Worm (Caenorhabditis elegans) whole organism, mixed stage, embryonic: ENCODE data around the gene chd-3.

Experiments used
- M03D4.4 ChIP-seq: sonication (generic microtip); optimal IDR thresholded peaks from 2 replicates; lab custom pipeline; 2017; ENCODE audit warnings: mild to moderate bottlenecking, missing genetic modification characterization, missing compliant biosample characterization
- bed-3 ChIP-seq: fragments of 200-800 bp; sonication (Bioruptor generic); optimal IDR thresholded peaks from 3 replicates; lab custom pipeline; 2018; ENCODE audit warnings: mild to moderate bottlenecking, missing genetic modification characterization, moderate library complexity, missing compliant biosample characterization
- blmp-1 ChIP-seq: fragments of 150-350 bp; optimal IDR thresholded peaks from 2 replicates; lab custom pipeline; 2014; ENCODE audit warnings: missing biosample characterization, missing genetic modification characterization
- ceh-39 ChIP-seq: fragments of 150-350 bp; optimal IDR thresholded peaks from 2 replicates; lab custom pipeline; 2014; ENCODE audit warnings: missing biosample characterization, missing genetic modification characterization
- ceh-43 ChIP-seq: fragments of 200-800 bp; sonication (Bioruptor generic); optimal IDR thresholded peaks from 2 replicates; lab custom pipeline; 2018; ENCODE audit warnings: mild to moderate bottlenecking, missing genetic modification characterization, moderate library complexity, missing compliant biosample characterization
- ceh-83 ChIP-seq: fragments of 200-800 bp; sonication (Bioruptor generic); optimal IDR thresholded peaks from 2 replicates; lab custom pipeline; 2018; ENCODE audit warnings: mild to moderate bottlenecking, missing genetic modification characterization, missing compliant biosample characterization
- ces-1 ChIP-seq: fragments of 150-350 bp; optimal IDR thresholded peaks from 2 replicates; lab custom pipeline; 2014; ENCODE audit warnings: missing biosample characterization, missing genetic modification reagents, missing genetic modification characterization
- cnd-1 ChIP-seq: fragments of 200-800 bp; sonication (Bioruptor generic); optimal IDR thresholded peaks from 2 replicates; lab custom pipeline; 2018; ENCODE audit warnings: mild to moderate bottlenecking, missing genetic modification characterization, missing compliant biosample characterization
- drap-1 ChIP-seq: fragments of 200-800 bp; sonication (Bioruptor generic); optimal IDR thresholded peaks from 3 replicates; lab custom pipeline; 2018; ENCODE audit warnings: mild to moderate bottlenecking, missing genetic modification characterization, missing compliant biosample characterization
- elt-1 ChIP-seq: sonication (generic microtip); optimal IDR thresholded peaks from 2 replicates; lab custom pipeline; 2017; ENCODE audit warnings: missing genetic modification characterization, mild to moderate bottlenecking, missing compliant biosample characterization, antibody characterized with exemption, moderate library complexity, borderline replicate concordance; ENCODE audit not compliant: insufficient read depth
- flh-1 ChIP-seq: fragments of 200-800 bp; sonication (Bioruptor generic); optimal IDR thresholded peaks from 2 replicates; lab custom pipeline; 2018; ENCODE audit warnings: mild to moderate bottlenecking, missing genetic modification characterization, moderate library complexity, missing compliant biosample characterization
- ham-2 ChIP-seq: fragments of 200-800 bp; sonication (Bioruptor generic); optimal IDR thresholded peaks from 2 replicates; lab custom pipeline; 2018; ENCODE audit warnings: mild to moderate bottlenecking, missing genetic modification characterization, missing compliant biosample characterization
- hlh-1 ChIP-seq: fragments of 150-350 bp; optimal IDR thresholded peaks from 2 replicates; lab custom pipeline; 2014; ENCODE audit warnings: missing biosample characterization, missing genetic modification reagents, missing genetic modification characterization
- lin-13 ChIP-seq: fragments of 150-350 bp; optimal IDR thresholded peaks from 2 replicates; lab custom pipeline; 2014; ENCODE audit warnings: missing biosample characterization, missing genetic modification characterization
- lin-32 ChIP-seq: fragments of 200-800 bp; sonication (Bioruptor generic); optimal IDR thresholded peaks from 2 replicates; lab custom pipeline; 2018; ENCODE audit warnings: mild to moderate bottlenecking, missing genetic modification characterization, missing compliant biosample characterization
- lsy-2 ChIP-seq: fragments of 150-350 bp; optimal IDR thresholded peaks from 2 replicates; lab custom pipeline; 2014; ENCODE audit warnings: missing biosample characterization, missing genetic modification characterization
- mab-5 ChIP-seq: fragments of 150-350 bp; optimal IDR thresholded peaks from 2 replicates; lab custom pipeline; 2014; ENCODE audit warnings: missing biosample characterization, missing genetic modification characterization
- mep-1 ChIP-seq: fragments of 150-350 bp; optimal IDR thresholded peaks from 2 replicates; lab custom pipeline; 2017; ENCODE audit warnings: missing biosample characterization, missing genetic modification reagents, missing genetic modification characterization, inconsistent platforms
- mls-2 ChIP-seq: sonication (generic microtip); optimal IDR thresholded peaks from 2 replicates; lab custom pipeline; 2016; ENCODE audit warnings: mild to moderate bottlenecking, missing genetic modification characterization, moderate library complexity, missing compliant biosample characterization
- nhr-12 ChIP-seq: fragments of 150-350 bp; optimal IDR thresholded peaks from 2 replicates; lab custom pipeline; 2014; ENCODE audit warnings: missing biosample characterization, missing genetic modification characterization
- nhr-2 ChIP-seq: fragments of 150-350 bp; optimal IDR thresholded peaks from 2 replicates; lab custom pipeline; 2014; ENCODE audit warnings: missing biosample characterization, missing genetic modification characterization
- nhr-237 ChIP-seq: fragments of 150-350 bp; optimal IDR thresholded peaks from 2 replicates; lab custom pipeline; 2014; ENCODE audit warnings: missing biosample characterization, missing genetic modification characterization
- nhr-28 ChIP-seq: fragments of 150-350 bp; optimal IDR thresholded peaks from 2 replicates; lab custom pipeline; 2014; ENCODE audit warnings: missing biosample characterization, missing genetic modification characterization
- nhr-76 ChIP-seq: sonication (generic microtip); optimal IDR thresholded peaks from 2 replicates; lab custom pipeline; 2017; ENCODE audit warnings: missing biosample characterization, missing genetic modification characterization
- pha-4 ChIP-seq: fragments of 150-350 bp; optimal IDR thresholded peaks from 2 replicates; lab custom pipeline; 2018; ENCODE audit warnings: missing biosample characterization, missing genetic modification reagents, missing genetic modification characterization
- sem-2 ChIP-seq: fragments of 200-800 bp; sonication (Bioruptor generic); optimal IDR thresholded peaks from 2 replicates; lab custom pipeline; 2018; ENCODE audit warnings: mild to moderate bottlenecking, missing genetic modification characterization, missing compliant biosample characterization
- snpc-4 ChIP-seq: fragments of 150-350 bp; optimal IDR thresholded peaks from 2 replicates; lab custom pipeline; 2014; ENCODE audit warnings: missing biosample characterization, missing genetic modification characterization
- sptf-1 ChIP-seq: sonication (generic microtip); optimal IDR thresholded peaks from 2 replicates; lab custom pipeline; 2017; ENCODE audit warnings: mild to moderate bottlenecking, missing genetic modification characterization, moderate library complexity, missing compliant biosample characterization
- unc-120 ChIP-seq: sonication (generic microtip); optimal IDR thresholded peaks from 2 replicates; lab custom pipeline; 2017; ENCODE audit warnings: missing genetic modification characterization, missing compliant biosample characterization; ENCODE audit not compliant: poor library complexity, severe bottlenecking
- unc-39 ChIP-seq: fragments of 150-350 bp; optimal IDR thresholded peaks from 2 replicates; lab custom pipeline; 2014; ENCODE audit warnings: missing biosample characterization, missing genetic modification characterization
- unc-62 ChIP-seq: fragments of 150-350 bp; optimal IDR thresholded peaks from 2 replicates; lab custom pipeline; 2014; ENCODE audit warnings: missing biosample characterization, missing genetic modification reagents, missing genetic modification characterization
- zip-8 ChIP-seq: fragments of 150-350 bp; optimal IDR thresholded peaks from 2 replicates; lab custom pipeline; 2014; ENCODE audit warnings: missing biosample characterization, missing genetic modification characterization
- ztf-11 ChIP-seq: fragments of 150-350 bp; optimal IDR thresholded peaks from 2 replicates; lab custom pipeline; 2014; ENCODE audit warnings: missing biosample characterization, missing genetic modification characterization

Gene chd-3

DNA sequence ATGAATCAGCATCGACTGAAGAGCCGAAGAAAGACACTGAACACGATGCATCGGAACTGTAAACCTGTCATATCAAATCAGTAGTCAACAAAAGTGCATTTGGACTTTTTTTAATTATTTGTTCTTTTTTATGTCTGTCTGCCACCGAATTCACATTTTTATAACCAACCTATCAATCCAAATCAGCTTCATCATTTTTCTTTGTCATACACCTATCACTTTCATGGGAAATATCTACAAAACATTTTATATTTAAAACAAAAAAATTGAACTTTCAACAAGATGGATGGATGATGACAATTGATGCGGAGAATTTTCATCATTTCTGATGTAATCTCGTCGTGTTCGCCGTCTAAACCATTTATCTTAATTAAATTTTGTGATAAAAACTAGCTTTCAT is 17.0 kb upstream of the chd-3 start:
- TF ChIP-seq nhr-237: no peak
- no peak for TF ChIP-seq zip-8 (tag; lab: Kevin White, UChicago)
- no peak for TF ChIP-seq ceh-39
- no peak for TF ChIP-seq mls-2 (tag; lab: Kevin White, UChicago)
- TF ChIP-seq snpc-4 (tag; lab: Kevin White, UChicago): no peak
- TF ChIP-seq, all 35 proteins: peak for 0

DNA sequence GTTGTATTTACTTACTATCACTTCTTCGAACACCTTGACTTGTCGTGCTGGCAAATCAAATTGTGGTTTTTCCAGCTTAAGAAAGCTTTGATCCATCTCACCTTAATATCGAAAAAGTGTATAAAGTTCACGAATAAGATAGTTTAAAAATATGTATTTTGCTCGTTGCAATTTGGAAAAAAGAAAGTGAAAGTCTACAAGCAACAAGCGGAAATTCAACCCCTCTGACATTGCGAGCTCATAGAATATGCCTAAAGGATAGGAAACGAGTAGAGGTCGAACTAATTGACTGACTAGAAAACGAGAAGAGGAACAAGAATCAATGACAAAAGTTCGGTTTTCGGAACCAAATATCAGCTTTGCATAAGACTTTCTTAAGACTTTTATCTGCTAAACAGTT is 11.4 kb upstream of the chd-3 start, which contains the start of gene T14G8.4:
TSS of gene T14G8.4 (minus strand) at position 101 of the 400 bp plus-strand sequence.
- TF ChIP-seq snpc-4 (tag; lab: Kevin White, UChicago) (no peak), nhr-2 (tag; lab: Kevin White, UChicago) (no peak), sptf-1 (tag; lab: Kevin White, UChicago) (no peak), ceh-43 (GFP tag; lab: Kevin White, UChicago) (no peak), ham-2 (GFP tag; lab: Kevin White, UChicago) (no peak), lsy-2 (no peak), zip-8 (tag; lab: Kevin White, UChicago) (no peak), unc-39 (no peak), ceh-83 (GFP tag; lab: Kevin White, UChicago) (no peak), blmp-1 (tag; lab: Kevin White, UChicago) (no peak), lin-13 (tag; lab: Kevin White, UChicago) (no peak), mab-5 (tag; lab: Kevin White, UChicago) (no peak), ztf-11 (tag; lab: Kevin White, UChicago) (no peak), nhr-237 (no peak), sem-2 (GFP tag; lab: Kevin White, UChicago) (no peak), bed-3 (GFP tag; lab: Kevin White, UChicago) (no peak), hlh-1 (tag; lab: Kevin White, UChicago) (no peak), drap-1 (GFP tag; lab: Kevin White, UChicago) (no peak), mep-1 (no peak)

DNA sequence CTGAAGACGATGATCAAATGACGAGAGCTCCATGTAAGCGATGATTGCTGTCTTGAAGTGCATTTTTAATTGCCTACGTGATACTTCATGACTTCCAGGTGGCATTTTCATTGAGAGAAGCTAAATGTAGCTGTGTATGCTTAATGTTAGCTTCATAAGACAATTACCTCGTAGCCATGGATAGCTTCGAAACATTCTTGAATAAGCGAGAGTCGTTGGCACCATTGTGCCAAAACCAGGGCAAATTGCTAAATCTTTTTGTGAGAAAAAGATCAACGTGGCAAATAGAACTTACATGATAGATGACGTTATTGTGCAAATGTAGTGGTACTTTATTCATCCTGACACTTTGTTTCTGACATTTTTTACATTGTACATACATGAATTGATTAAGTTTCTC is 10.9 kb upstream of the chd-3 start:
- TF ChIP-seq nhr-12: no peak
- TF ChIP-seq flh-1 (GFP tag; lab: Kevin White, UChicago): no peak
- no peak for TF ChIP-seq zip-8 (tag; lab: Kevin White, UChicago)
- TF ChIP-seq snpc-4 (tag; lab: Kevin White, UChicago): no peak
- TF ChIP-seq M03D4.4 (tag; lab: Kevin White, UChicago): no peak
- no peak for TF ChIP-seq hlh-1 (tag; lab: Kevin White, UChicago)
- TF ChIP-seq nhr-2 (tag; lab: Kevin White, UChicago): no peak
- TF ChIP-seq cnd-1 (tag; lab: Kevin White, UChicago): no peak
- no peak for TF ChIP-seq drap-1 (GFP tag; lab: Kevin White, UChicago)
- no peak for TF ChIP-seq nhr-28 (tag; lab: Kevin White, UChicago)
- no peak for TF ChIP-seq mab-5 (tag; lab: Kevin White, UChicago)
- no peak for TF ChIP-seq pha-4 (tag; lab: Kevin White, UChicago)
- no peak for TF ChIP-seq bed-3 (GFP tag; lab: Kevin White, UChicago)
- no peak for TF ChIP-seq lsy-2
- TF ChIP-seq unc-120: no peak
- no peak for TF ChIP-seq ces-1 (GFP tag; lab: Kevin White, UChicago)
- no peak for TF ChIP-seq lin-32 (GFP tag; lab: Kevin White, UChicago)
- no peak for TF ChIP-seq ceh-83 (GFP tag; lab: Kevin White, UChicago)
- TF ChIP-seq ztf-11 (tag; lab: Kevin White, UChicago): no peak

DNA sequence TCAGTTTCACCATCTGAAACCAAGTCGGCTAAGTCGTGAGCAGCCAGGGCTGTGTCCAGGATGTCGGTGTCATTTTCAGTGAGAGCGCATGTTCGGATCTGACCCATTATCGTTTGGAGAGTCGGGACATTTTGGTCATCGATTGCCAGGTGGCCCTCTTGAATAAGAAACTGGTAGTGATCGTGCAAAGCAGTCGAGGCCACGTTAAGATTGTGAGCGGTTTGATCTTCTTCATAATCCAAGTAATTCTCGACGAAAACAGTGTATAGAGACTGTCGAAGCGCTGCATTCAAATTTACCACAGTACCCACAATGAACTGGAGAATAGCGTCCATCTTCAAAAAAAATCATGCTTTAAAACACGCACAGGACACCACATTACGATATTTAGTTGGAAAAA is 10.1 kb upstream of the chd-3 start, which contains the start of gene T14G8.6:
TSS of gene T14G8.6 (minus strand) at position 338 of the 400 bp plus-strand sequence.
- no peak for TF ChIP-seq unc-120
- no peak for TF ChIP-seq nhr-76
- no peak for TF ChIP-seq elt-1 (tag; lab: Kevin White, UChicago)
- TF ChIP-seq ham-2 (GFP tag; lab: Kevin White, UChicago): no peak
- TF ChIP-seq unc-62: no peak
- no peak for TF ChIP-seq nhr-12
- TF ChIP-seq lin-13 (tag; lab: Kevin White, UChicago): no peak
- TF ChIP-seq sem-2 (GFP tag; lab: Kevin White, UChicago): no peak
- TF ChIP-seq mab-5 (tag; lab: Kevin White, UChicago): no peak
- TF ChIP-seq lsy-2: no peak
- no peak for TF ChIP-seq mls-2 (tag; lab: Kevin White, UChicago)
- TF ChIP-seq flh-1 (GFP tag; lab: Kevin White, UChicago): no peak
- no peak for TF ChIP-seq cnd-1 (tag; lab: Kevin White, UChicago)
- no peak for TF ChIP-seq ceh-83 (GFP tag; lab: Kevin White, UChicago)
- no peak for TF ChIP-seq bed-3 (GFP tag; lab: Kevin White, UChicago)
- no peak for TF ChIP-seq ces-1 (GFP tag; lab: Kevin White, UChicago)
- TF ChIP-seq hlh-1 (tag; lab: Kevin White, UChicago): no peak
- TF ChIP-seq M03D4.4 (tag; lab: Kevin White, UChicago): no peak
- no peak for TF ChIP-seq zip-8 (tag; lab: Kevin White, UChicago)
- no peak for TF ChIP-seq mep-1
